Worm (Caenorhabditis elegans): ENCODE results near the gene egl-27.

DNA sequence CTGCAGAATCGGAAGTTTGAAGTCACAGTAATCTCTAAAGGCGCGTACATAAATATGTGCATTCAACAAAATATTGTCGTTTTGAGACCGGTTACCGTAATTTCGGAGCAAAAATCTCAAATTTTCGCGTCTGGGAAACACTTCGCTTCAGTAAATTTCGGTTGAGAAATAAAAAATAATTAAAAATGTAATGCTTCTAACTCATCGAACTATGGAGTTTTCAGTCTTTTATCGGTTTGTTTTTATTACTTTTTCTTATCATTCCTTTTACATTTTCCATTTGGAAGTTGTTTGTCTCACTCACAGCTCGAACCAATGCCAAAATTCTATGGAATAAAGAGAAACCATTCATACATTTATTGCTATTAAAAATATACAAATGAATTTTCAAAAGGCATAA is 53.4 kb downstream of the egl-27 start:
- no peak for TF ChIP-seq tbx-37 (GFP tag; conservative IDR thresholded peaks at IDR 0.05)
- TF ChIP-seq scrt-1 (GFP tag; IDR thresholded peaks at IDR 0.05) = no peak
- no peak for TF ChIP-seq sea-1 (GFP tag; conservative IDR thresholded peaks at IDR 0.05)
- no peak for TF ChIP-seq hmg-4 (GFP tag; optimal IDR thresholded peaks at IDR 0.05)
- no peak for TF ChIP-seq ceh-36 (tag; optimal IDR thresholded peaks at IDR 0.05)
- TF ChIP-seq aly-1 (tag; optimal IDR thresholded peaks at IDR 0.05) = no peak
- TF ChIP-seq ama-1 (optimal IDR thresholded peaks at IDR 0.05) = no peak
